Fruit fly (Drosophila melanogaster) whole organism, embryonic: Measurements from ENCODE around the gene Prx2.

Experiments
- Abd-B ChIP-seq: fragments of 200-800 bp; sonication (Bioruptor generic); optimal IDR thresholded peaks from 2 replicates; lab custom pipeline; 2018; ENCODE audit warnings: missing biosample characterization, mild to moderate bottlenecking, missing genetic modification characterization, moderate library complexity
- Atf-2 ChIP-seq: fragments of 200-800 bp; sonication (Bioruptor generic); optimal IDR thresholded peaks from 2 replicates; lab custom pipeline; 2016; ENCODE audit warnings: missing biosample characterization, missing genetic modification characterization
- B-H2 ChIP-seq: fragments of 200-800 bp; sonication (Bioruptor generic); optimal IDR thresholded peaks from 2 replicates; lab custom pipeline; 2018; ENCODE audit warnings: missing biosample characterization, mild to moderate bottlenecking, missing genetic modification characterization
- CG10431 ChIP-seq: fragments of 200-800 bp; sonication (Bioruptor generic); optimal IDR thresholded peaks from 3 replicates; lab custom pipeline; 2018; ENCODE audit warnings: missing biosample characterization, mild to moderate bottlenecking, missing genetic modification characterization
- CG10565 ChIP-seq: fragments of 200-800 bp; sonication (Bioruptor generic); optimal IDR thresholded peaks from 3 replicates; lab custom pipeline; 2016; ENCODE audit warnings: missing biosample characterization, mild to moderate bottlenecking, missing genetic modification characterization
- CG11560 ChIP-seq: fragments of 200-800 bp; sonication (Bioruptor generic); IDR thresholded peaks from 3 replicates; pipeline ENCODE4 v1.3.6; 2022; ENCODE audit warnings: missing biosample characterization, missing genetic modification characterization
- CG11695 ChIP-seq: fragments of 200-800 bp; sonication (Bioruptor generic); IDR thresholded peaks from 3 replicates; pipeline ENCODE4 v1.3.6; 2022; ENCODE audit warnings: missing biosample characterization, missing genetic modification characterization
- CG12104 ChIP-seq: fragments of 200-800 bp; sonication (Bioruptor generic); optimal IDR thresholded peaks from 3 replicates; lab custom pipeline; 2016; ENCODE audit warnings: missing biosample characterization, missing genetic modification characterization
- CG12744 ChIP-seq: fragments of 200-800 bp; sonication (Bioruptor generic); optimal IDR thresholded peaks from 2 replicates; lab custom pipeline; 2016; ENCODE audit warnings: missing biosample characterization, missing genetic modification characterization
- CG13775 ChIP-seq: fragments of 200-800 bp; sonication (Bioruptor generic); optimal IDR thresholded peaks from 3 replicates; lab custom pipeline; 2017; ENCODE audit warnings: missing biosample characterization, mild to moderate bottlenecking, missing genetic modification characterization
- CG13894 ChIP-seq: fragments of 200-800 bp; sonication (Bioruptor generic); optimal IDR thresholded peaks from 3 replicates; lab custom pipeline; 2018; ENCODE audit warnings: missing biosample characterization, mild to moderate bottlenecking, missing genetic modification characterization, moderate library complexity
- CG14710 ChIP-seq: fragments of 200-800 bp; sonication (Bioruptor generic); optimal IDR thresholded peaks from 3 replicates; lab custom pipeline; 2019; ENCODE audit warnings: missing biosample characterization, mild to moderate bottlenecking, missing genetic modification characterization, moderate library complexity
- CG18476 ChIP-seq: fragments of 200-800 bp; sonication (Bioruptor generic); optimal IDR thresholded peaks from 2 replicates; lab custom pipeline; 2016; ENCODE audit warnings: missing biosample characterization, mild to moderate bottlenecking, missing genetic modification characterization
- CG2678 ChIP-seq: fragments of 200-800 bp; sonication (Bioruptor generic); optimal IDR thresholded peaks from 3 replicates; lab custom pipeline; 2019; ENCODE audit warnings: missing biosample characterization, mild to moderate bottlenecking, missing genetic modification characterization, moderate library complexity
- CG30403 ChIP-seq: fragments of 200-800 bp; sonication (Bioruptor generic); optimal IDR thresholded peaks from 3 replicates; lab custom pipeline; 2016; ENCODE audit warnings: missing biosample characterization, missing genetic modification characterization
- CG31365 ChIP-seq: fragments of 200-800 bp; sonication (Bioruptor generic); optimal IDR thresholded peaks from 2 replicates; lab custom pipeline; 2018; ENCODE audit warnings: missing biosample characterization, mild to moderate bottlenecking, missing genetic modification characterization
- CG34224 ChIP-seq: fragments of 200-800 bp; sonication (Bioruptor generic); IDR thresholded peaks from 3 replicates; pipeline ENCODE4 v1.3.6; 2022; ENCODE audit warnings: missing biosample characterization, missing genetic modification characterization; ENCODE audit not compliant: partially characterized antibody
- CG4730 ChIP-seq: fragments of 200-800 bp; sonication (Bioruptor generic); IDR thresholded peaks from 2 replicates; pipeline ENCODE4 v1.3.6; 2022; ENCODE audit warnings: missing biosample characterization, missing genetic modification characterization
- CG7372 ChIP-seq: fragments of 200-800 bp; sonication (Bioruptor generic); IDR thresholded peaks from 2 replicates; pipeline ENCODE4 v1.3.6; 2022; ENCODE audit warnings: missing biosample characterization, missing genetic modification characterization
- CG8765 ChIP-seq: fragments of 200-800 bp; sonication (Bioruptor generic); IDR thresholded peaks from 2 replicates; pipeline ENCODE4 v1.3.6; 2022; ENCODE audit warnings: missing biosample characterization, missing genetic modification characterization
- Deaf1 ChIP-seq: fragments of 200-800 bp; optimal IDR thresholded peaks from 3 replicates; lab custom pipeline; 2019; ENCODE audit warnings: missing biosample characterization, mild to moderate bottlenecking, missing genetic modification characterization, moderate library complexity
- Dp ChIP-seq: fragments of 200-800 bp; sonication (Bioruptor generic); optimal IDR thresholded peaks from 2 replicates; lab custom pipeline; 2018; ENCODE audit warnings: missing biosample characterization, mild to moderate bottlenecking, missing genetic modification characterization, moderate library complexity
- ERR ChIP-seq: fragments of 200-800 bp; sonication (Bioruptor generic); optimal IDR thresholded peaks from 2 replicates; lab custom pipeline; 2016; ENCODE audit warnings: missing biosample characterization, missing genetic modification characterization
- Fer1 ChIP-seq: fragments of 200-800 bp; sonication (Bioruptor generic); optimal IDR thresholded peaks from 2 replicates; lab custom pipeline; 2017; ENCODE audit warnings: missing biosample characterization, mild to moderate bottlenecking, missing genetic modification characterization
- Fer2 ChIP-seq: fragments of 200-800 bp; sonication (Bioruptor generic); optimal IDR thresholded peaks from 2 replicates; lab custom pipeline; 2018; ENCODE audit warnings: missing biosample characterization, mild to moderate bottlenecking, missing genetic modification characterization, moderate library complexity
- HLH54F ChIP-seq: fragments of 200-800 bp; sonication (Bioruptor generic); optimal IDR thresholded peaks from 3 replicates; lab custom pipeline; 2016; ENCODE audit warnings: missing biosample characterization, missing genetic modification characterization
- Hey ChIP-seq: fragments of 200-800 bp; sonication (Bioruptor generic); optimal IDR thresholded peaks from 3 replicates; lab custom pipeline; 2018; ENCODE audit warnings: missing biosample characterization, mild to moderate bottlenecking, missing genetic modification characterization
- Meics ChIP-seq: fragments of 200-800 bp; sonication (Bioruptor generic); optimal IDR thresholded peaks from 2 replicates; lab custom pipeline; 2017; ENCODE audit warnings: missing biosample characterization, mild to moderate bottlenecking, missing genetic modification characterization
- Tbp ChIP-seq: fragments of >200 bp; optimal IDR thresholded peaks from 2 replicates; lab custom pipeline; 2018; ENCODE audit warnings: missing biosample characterization, missing genetic modification characterization
- abd-A ChIP-seq: fragments of 200-800 bp; sonication (Bioruptor generic); optimal IDR thresholded peaks from 3 replicates; lab custom pipeline; 2019; ENCODE audit warnings: missing biosample characterization, mild to moderate bottlenecking, missing genetic modification characterization, moderate library complexity
- dan ChIP-seq: fragments of 200-800 bp; sonication (Bioruptor generic); IDR thresholded peaks from 2 replicates; pipeline ENCODE4 v1.3.6; 2022; ENCODE audit warnings: missing biosample characterization, missing genetic modification characterization
- ewg ChIP-seq: fragments of 200-800 bp; sonication (Bioruptor generic); optimal IDR thresholded peaks from 3 replicates; lab custom pipeline; 2017; ENCODE audit warnings: mild to moderate bottlenecking, missing biosample characterization, missing genetic modification reagents, missing genetic modification characterization
- fd64A ChIP-seq: fragments of 200-800 bp; sonication (Bioruptor generic); optimal IDR thresholded peaks from 3 replicates; lab custom pipeline; 2018; ENCODE audit warnings: missing biosample characterization, mild to moderate bottlenecking, missing genetic modification characterization
- fd96Cb ChIP-seq: fragments of 200-800 bp; sonication (Bioruptor generic); optimal IDR thresholded peaks from 2 replicates; lab custom pipeline; 2018; ENCODE audit warnings: missing biosample characterization, mild to moderate bottlenecking, missing genetic modification characterization, moderate library complexity
- ind ChIP-seq: fragments of 200-800 bp; sonication (Bioruptor generic); optimal IDR thresholded peaks from 3 replicates; lab custom pipeline; 2016; ENCODE audit warnings: missing biosample characterization, missing genetic modification characterization
- klu ChIP-seq: fragments of 200-800 bp; sonication (Bioruptor generic); IDR thresholded peaks from 2 replicates; pipeline ENCODE4 v1.3.6; 2022; ENCODE audit warnings: missing biosample characterization, missing genetic modification characterization
- lab ChIP-seq: fragments of 200-800 bp; sonication (Bioruptor generic); optimal IDR thresholded peaks from 3 replicates; lab custom pipeline; 2017; ENCODE audit warnings: missing biosample characterization, missing genetic modification characterization, mild to moderate bottlenecking, moderate library complexity, missing genetic modification reagents
- maf-S ChIP-seq: fragments of 200-800 bp; sonication (Bioruptor generic); optimal IDR thresholded peaks from 2 replicates; lab custom pipeline; 2016; ENCODE audit warnings: missing biosample characterization, missing genetic modification characterization
- p53 ChIP-seq: fragments of 200-800 bp; sonication (Bioruptor generic); optimal IDR thresholded peaks from 2 replicates; lab custom pipeline; 2016; ENCODE audit warnings: missing biosample characterization, missing genetic modification characterization
- pho ChIP-seq: fragments of 200-800 bp; sonication (Bioruptor generic); optimal IDR thresholded peaks from 2 replicates; lab custom pipeline; 2016; ENCODE audit warnings: missing biosample characterization, missing genetic modification characterization
- pnt ChIP-seq: fragments of 200-800 bp; sonication (Bioruptor generic); optimal IDR thresholded peaks from 3 replicates; lab custom pipeline; 2016; ENCODE audit warnings: missing biosample characterization, missing genetic modification characterization
- prd ChIP-seq, 3 experiments: fragments of >200 bp in 2 of 3; fragments of 200-800 bp in 1 of 3; sonication (Bioruptor generic) in 1 of 3; optimal IDR thresholded peaks in 2 of 3; IDR thresholded peaks in 1 of 3; 2 replicates in 2 of 3; 3 replicates in 1 of 3; pipeline versions ENCODE4 v1.3.6 to Lab custom; 2017 to 2022; ENCODE audit warnings: missing biosample characterization in 1 of 3, missing genetic modification characterization in 1 of 3
- seq ChIP-seq: fragments of 200-800 bp; sonication (Bioruptor generic); IDR thresholded peaks from 2 replicates; pipeline ENCODE4 v1.3.6; 2022; ENCODE audit warnings: missing biosample characterization, missing genetic modification characterization
- slp2 ChIP-seq: fragments of 200-800 bp; sonication (Bioruptor generic); optimal IDR thresholded peaks from 2 replicates; lab custom pipeline; 2016; ENCODE audit warnings: missing biosample characterization, missing genetic modification characterization
- ssp ChIP-seq: fragments of 200-800 bp; sonication (Bioruptor generic); IDR thresholded peaks from 2 replicates; pipeline ENCODE4 v1.3.6; 2022; ENCODE audit warnings: missing biosample characterization, missing genetic modification characterization
- tap ChIP-seq: fragments of 200-800 bp; optimal IDR thresholded peaks from 3 replicates; lab custom pipeline; 2019; ENCODE audit warnings: missing biosample characterization, mild to moderate bottlenecking, missing genetic modification characterization, moderate library complexity
- usp ChIP-seq: fragments of >200 bp; optimal IDR thresholded peaks from 2 replicates; lab custom pipeline; 2017; ENCODE audit warnings: missing biosample characterization, missing genetic modification characterization
- vnd ChIP-seq: fragments of 200-800 bp; sonication (Bioruptor generic); IDR thresholded peaks from 3 replicates; pipeline ENCODE4 v1.3.6; 2022; ENCODE audit warnings: missing biosample characterization, missing genetic modification characterization; ENCODE audit not compliant: partially characterized antibody

The Prx2 gene

dm6 chrX:13373239-13374153 is 43.9 kb downstream of the Prx2 start (continued):
- no peak for TF ChIP-seq CG11560 (tag; lab: Robert Waterston, UW)
- TF ChIP-seq ERR (GFP tag; lab: Kevin White, UChicago), result no peak
- TF ChIP-seq CG2678 (tag; lab: Kevin White, UChicago), result peak; percentile 80
- TF ChIP-seq Abd-B, result peak; percentile 74
- peak; percentile 39 for TF ChIP-seq pho (GFP tag; lab: Kevin White, UChicago)
- peak; percentile 42 for TF ChIP-seq B-H2 (GFP tag; lab: Kevin White, UChicago)
- no peak for TF ChIP-seq usp
- TF ChIP-seq tap (tag; lab: Kevin White, UChicago), result peak; percentile 62
- no peak for TF ChIP-seq dan
- peak; percentile 41; the same call in 1 of the 2 replicates for TF ChIP-seq CG8765 (GFP tag; lab: Robert Waterston, UW)
- peak; percentile 38 for TF ChIP-seq maf-S (GFP tag; lab: Kevin White, UChicago)
- TF ChIP-seq Fer1 (GFP tag; lab: Kevin White, UChicago), result peak; percentile 86
- peak; percentile 13 for TF ChIP-seq CG10565 (GFP tag; lab: Kevin White, UChicago)
- peak; percentile 54 for TF ChIP-seq CG12104 (GFP tag; lab: Kevin White, UChicago)
- peak; percentile 84 for TF ChIP-seq ind (GFP tag; lab: Kevin White, UChicago)
- TF ChIP-seq CG30403 (GFP tag; lab: Kevin White, UChicago), result peak; percentile 84
- TF ChIP-seq CG4730 (GFP tag; lab: Robert Waterston, UW), result peak; percentile 72
- no peak for TF ChIP-seq CG34224
- TF ChIP-seq Hey (tag; lab: Kevin White, UChicago), result no peak
- TF ChIP-seq CG11695 (GFP tag; lab: Robert Waterston, UW), result peak; percentile 86
- peak; percentile 32 for TF ChIP-seq fd64A
- no peak for TF ChIP-seq prd (optimal IDR thresholded peaks at IDR 0.05; lab: Kevin White, UChicago)
- TF ChIP-seq prd (GFP tag; IDR thresholded peaks at IDR 0.05; lab: Robert Waterston, UW), result peak; percentile 82
- no peak for TF ChIP-seq pnt (GFP tag; lab: Kevin White, UChicago)
- peak; percentile 26 for TF ChIP-seq HLH54F
- peak; percentile 36 for TF ChIP-seq abd-A
- TF ChIP-seq Dp (GFP tag; lab: Kevin White, UChicago), result peak; percentile 79
- peak; percentile 64 for TF ChIP-seq CG13894 (tag; lab: Kevin White, UChicago)
- peak; percentile 77 for TF ChIP-seq CG18476 (GFP tag; lab: Kevin White, UChicago)
- peak; percentile 85 for TF ChIP-seq CG14710 (tag; lab: Kevin White, UChicago)
- no peak for TF ChIP-seq p53 (GFP tag; lab: Kevin White, UChicago)
- peak; percentile 51; the same call in 1 of the 2 replicates for TF ChIP-seq klu (GFP tag; lab: Robert Waterston, UW)
- TF ChIP-seq Tbp, result no peak
- peak; percentile 81 for TF ChIP-seq CG13775
- peak; percentile 87 for TF ChIP-seq Meics (GFP tag; lab: Kevin White, UChicago)
- TF ChIP-seq vnd (GFP tag; lab: Robert Waterston, UW), result no peak
- TF ChIP-seq Atf-2, result peak; percentile 6
- TF ChIP-seq ewg (GFP tag; lab: Kevin White, UChicago), result peak; percentile 69
- TF ChIP-seq slp2, result peak; percentile 33
- peak; percentile 42 for TF ChIP-seq Fer2 (tag; lab: Kevin White, UChicago)
- TF ChIP-seq ssp, result peak; percentile 64
- peak; percentile 40 for TF ChIP-seq CG31365 (tag; lab: Kevin White, UChicago)
- TF ChIP-seq CG10431 (GFP tag; lab: Kevin White, UChicago), result peak; percentile 50
- peak; percentile 40 for TF ChIP-seq CG12744 (GFP tag; lab: Kevin White, UChicago)
- TF ChIP-seq CG7372, result peak; percentile 55; the same call in 1 of the 2 replicates
- TF ChIP-seq Deaf1 (tag; lab: Kevin White, UChicago), result peak; percentile 57
- 0 out of 2 replicates have a peak, but pooled peaks have one; percentile 28 for TF ChIP-seq seq (GFP tag; lab: Robert Waterston, UW)
- peak; percentile 86 for TF ChIP-seq fd96Cb (tag; lab: Kevin White, UChicago)
- peak; percentile 93 for TF ChIP-seq lab (GFP tag; lab: Kevin White, UChicago)
